Worm (Caenorhabditis elegans): ENCODE data around the gene srv-11.

The srv-11 gene

DNA sequence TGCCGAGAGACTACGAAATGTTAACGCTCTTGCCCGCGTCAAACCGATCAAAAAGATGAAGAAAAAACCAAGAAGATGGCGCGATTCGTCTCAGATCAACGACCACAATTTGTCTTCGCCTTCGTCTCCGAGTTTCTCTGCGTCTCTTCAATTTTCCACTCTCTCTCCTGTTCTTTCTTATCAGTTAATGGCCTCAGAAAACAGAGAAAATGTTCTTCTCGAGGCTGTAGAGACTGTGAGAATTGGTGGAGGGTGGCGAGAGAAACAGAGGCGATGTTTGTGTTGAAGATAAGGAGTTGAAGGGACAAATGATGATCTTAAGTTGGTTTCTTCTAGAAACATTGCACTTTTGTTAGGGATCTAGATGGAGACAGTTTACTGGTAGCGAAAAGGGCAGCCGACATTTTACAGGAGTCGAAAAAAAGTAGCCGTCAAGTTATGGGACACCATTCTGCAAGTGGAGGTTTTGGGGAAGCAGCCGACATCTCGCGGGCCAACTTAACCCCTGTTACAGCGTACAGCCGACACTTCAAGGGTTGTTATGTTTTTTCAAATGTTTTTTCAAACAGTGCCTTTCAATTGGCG is 40.5 kb downstream of the srv-11 start:
- TF ChIP-seq blmp-1 (tag; optimal IDR thresholded peaks at IDR 0.05) (peak; percentile 77), nhr-19 (GFP tag; conservative IDR thresholded peaks at IDR 0.05) (peak; percentile 85), unc-130 (tag; optimal IDR thresholded peaks at IDR 0.05) (peak; percentile 21), lin-14 (GFP tag; optimal IDR thresholded peaks at IDR 0.05) (peak; percentile 92), sptf-1 (tag; optimal IDR thresholded peaks at IDR 0.05) (no peak), vab-15 (tag; optimal IDR thresholded peaks at IDR 0.05) (peak; percentile 31), tbx-2 (tag; optimal IDR thresholded peaks at IDR 0.05) (peak; percentile 77), elt-3 (tag; optimal IDR thresholded peaks at IDR 0.05) (peak; percentile 62 to 96 (median 91)), swsn-7 (tag; optimal IDR thresholded peaks at IDR 0.05) (peak; percentile 41), elt-2 (tag; optimal IDR thresholded peaks at IDR 0.05) (peak; percentile 97), mdl-1 (tag; optimal IDR thresholded peaks at IDR 0.05) (peak in 1 of 2 experiments; percentile 77), pqm-1 (tag; optimal IDR thresholded peaks at IDR 0.05) (no peak), nhr-77 (tag; optimal IDR thresholded peaks at IDR 0.05) (peak; percentile 66), lin-15B (tag; optimal IDR thresholded peaks at IDR 0.05) (no peak), ceh-82 (tag; optimal IDR thresholded peaks at IDR 0.05) (peak in 2 of 3 experiments; percentile 7 to 20), nhr-237 (tag; optimal IDR thresholded peaks at IDR 0.05) (peak; percentile 47), ceh-63 (GFP tag; optimal IDR thresholded peaks at IDR 0.05) (no peak), snu-23 (GFP tag; optimal IDR thresholded peaks at IDR 0.05) (peak; percentile 73), C16A3.4 (tag; optimal IDR thresholded peaks at IDR 0.05) (peak; percentile 50), snpc-4 (tag; optimal IDR thresholded peaks at IDR 0.05) (peak; percentile 91), nhr-85 (tag) (peak; percentile 99), lin-35 (GFP tag; optimal IDR thresholded peaks at IDR 0.05) (peak in 1 of 2 experiments; percentile 68), nhr-90 (tag; optimal IDR thresholded peaks at IDR 0.05; ENCODE audit: poor library complexity) (peak; percentile 88), dpl-1 (GFP tag; optimal IDR thresholded peaks at IDR 0.05) (peak in 1 of 3 experiments; percentile 12), nhr-71 (tag; optimal IDR thresholded peaks at IDR 0.05) (peak; percentile 92), lsy-2 (tag; optimal IDR thresholded peaks at IDR 0.05) (peak; percentile 48 to 66), nhr-47 (tag; optimal IDR thresholded peaks at IDR 0.05) (peak; percentile 61), xbp-1 (tag; optimal IDR thresholded peaks at IDR 0.05) (peak; percentile 37), nhr-20 (tag; optimal IDR thresholded peaks at IDR 0.05) (peak; percentile 97), zip-4 (GFP tag; optimal IDR thresholded peaks at IDR 0.05) (no peak), mep-1 (tag; optimal IDR thresholded peaks at IDR 0.05) (peak; percentile 30), nhr-84 (tag; optimal IDR thresholded peaks at IDR 0.05) (no peak), grh-1 (GFP tag; IDR thresholded peaks at IDR 0.05) (no peak; the same call in 1 of the 2 replicates), hpl-2 (GFP tag; optimal IDR thresholded peaks at IDR 0.05) (peak; percentile 62), fkh-4 (tag; optimal IDR thresholded peaks at IDR 0.05; ENCODE audit: borderline replicate concordance) (no peak), ztf-4 (tag; optimal IDR thresholded peaks at IDR 0.05) (peak; percentile 49), pag-3 (tag; optimal IDR thresholded peaks at IDR 0.05; ENCODE audit: borderline replicate concordance, insufficient read depth) (peak; percentile 50), efl-1 (optimal IDR thresholded peaks at IDR 0.05) (peak; percentile 15 to 24), efl-1 (GFP tag; optimal IDR thresholded peaks at IDR 0.05 in 1 of 2) (peak in 1 of 2 experiments; percentile 94), jun-1 (tag; optimal IDR thresholded peaks at IDR 0.05) (peak; percentile 67), nhr-28 (tag; optimal IDR thresholded peaks at IDR 0.05) (no peak)

DNA sequence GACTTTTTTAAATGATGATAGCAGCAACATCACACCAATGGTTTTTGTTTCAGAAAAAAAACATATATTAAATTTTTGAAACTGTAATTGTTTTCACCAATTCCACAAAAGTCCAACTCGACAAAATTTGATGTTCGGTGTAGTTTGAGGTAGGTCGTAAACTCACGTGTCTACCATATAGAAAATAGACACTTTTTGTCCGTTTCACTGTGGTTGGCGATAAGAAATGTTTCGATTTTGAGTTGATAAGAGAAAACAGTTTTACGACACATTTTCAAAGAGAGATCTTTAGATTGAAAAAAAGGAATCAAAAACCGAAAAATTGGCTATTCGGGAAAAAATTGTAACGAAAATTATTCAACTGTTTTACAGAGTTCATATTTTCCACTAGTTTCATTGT is 43.0 kb downstream of the srv-11 start:
- TF ChIP-seq lin-35 (GFP tag; optimal IDR thresholded peaks at IDR 0.05) (peak in 1 of 2 experiments; percentile 23), lin-14 (GFP tag; optimal IDR thresholded peaks at IDR 0.05) (peak; percentile 25), nhr-71 (tag; optimal IDR thresholded peaks at IDR 0.05) (peak; percentile 14), lsy-2 (tag; optimal IDR thresholded peaks at IDR 0.05) (peak in 1 of 2 experiments; percentile 24), efl-1 (optimal IDR thresholded peaks at IDR 0.05) (no peak), efl-1 (GFP tag; optimal IDR thresholded peaks at IDR 0.05 in 1 of 2) (peak in 1 of 2 experiments; percentile 64), elt-2 (tag; optimal IDR thresholded peaks at IDR 0.05) (peak; percentile 84), blmp-1 (tag; optimal IDR thresholded peaks at IDR 0.05) (peak; percentile 72), elt-3 (tag; optimal IDR thresholded peaks at IDR 0.05) (peak in 2 of 6 experiments; percentile 6 to 82), nhr-90 (tag; optimal IDR thresholded peaks at IDR 0.05; ENCODE audit: poor library complexity) (peak; percentile 21), fkh-8 (tag; optimal IDR thresholded peaks at IDR 0.05) (no peak), grh-1 (GFP tag; IDR thresholded peaks at IDR 0.05) (no peak), mdl-1 (tag; optimal IDR thresholded peaks at IDR 0.05) (peak in 1 of 2 experiments; percentile 65), nhr-20 (tag; optimal IDR thresholded peaks at IDR 0.05) (peak; percentile 67), mep-1 (tag; optimal IDR thresholded peaks at IDR 0.05) (no peak), nhr-237 (tag; optimal IDR thresholded peaks at IDR 0.05) (no peak)

All from whole organism, L1 larva.